Fruit fly (Drosophila melanogaster) whole organism, prepupa: ENCODE data around the gene Rev1.

Source experiments
- Blimp-1 ChIP-seq: fragments of 200-800 bp; sonication (Bioruptor generic); optimal IDR thresholded peaks from 3 replicates; lab custom pipeline; 2017; ENCODE audit warnings: missing biosample characterization, missing genetic modification characterization, mild to moderate bottlenecking, moderate library complexity, missing genetic modification reagents
- CG10669 ChIP-seq: fragments of 200-800 bp; sonication (Bioruptor generic); optimal IDR thresholded peaks from 3 replicates; lab custom pipeline; 2018; ENCODE audit warnings: missing biosample characterization, mild to moderate bottlenecking, missing genetic modification characterization, moderate library complexity
- CG11294 ChIP-seq: fragments of 200-800 bp; sonication (Bioruptor generic); IDR thresholded peaks from 2 replicates; pipeline ENCODE4 v1.3.6; 2022; ENCODE audit warnings: missing biosample characterization, missing genetic modification characterization
- CG11762 ChIP-seq: fragments of 200-800 bp; sonication (Bioruptor generic); optimal IDR thresholded peaks from 3 replicates; lab custom pipeline; 2016; ENCODE audit warnings: missing biosample characterization, missing genetic modification characterization; ENCODE audit not compliant: insufficient read depth
- CG11902 ChIP-seq: fragments of 200-800 bp; sonication (Bioruptor generic); optimal IDR thresholded peaks from 3 replicates; lab custom pipeline; 2016; ENCODE audit warnings: missing biosample characterization, missing genetic modification characterization
- CG15336 ChIP-seq: fragments of 200-800 bp; sonication (Bioruptor generic); IDR thresholded peaks from 2 replicates; pipeline ENCODE4 v1.3.6; 2022; ENCODE audit warnings: missing biosample characterization, missing genetic modification characterization
- CG1621 ChIP-seq: fragments of 200-800 bp; sonication (Bioruptor generic); optimal IDR thresholded peaks from 3 replicates; lab custom pipeline; 2018; ENCODE audit warnings: missing biosample characterization, mild to moderate bottlenecking, missing genetic modification characterization
- CG16779 ChIP-seq: fragments of 200-800 bp; sonication (Bioruptor generic); optimal IDR thresholded peaks from 3 replicates; lab custom pipeline; 2017; ENCODE audit warnings: missing biosample characterization, mild to moderate bottlenecking, missing genetic modification characterization
- CG3032 ChIP-seq: fragments of 200-800 bp; optimal IDR thresholded peaks from 2 replicates; lab custom pipeline; 2019; ENCODE audit warnings: missing biosample characterization, mild to moderate bottlenecking, missing genetic modification characterization, moderate library complexity
- CG31627 ChIP-seq: fragments of 200-800 bp; sonication (Bioruptor generic); optimal IDR thresholded peaks from 3 replicates; lab custom pipeline; 2016; ENCODE audit warnings: missing biosample characterization, missing genetic modification characterization
- CG34406 ChIP-seq: fragments of 200-800 bp; sonication (Bioruptor generic); optimal IDR thresholded peaks from 3 replicates; lab custom pipeline; 2016; ENCODE audit warnings: missing biosample characterization, missing genetic modification characterization
- CG3919 ChIP-seq: fragments of 200-800 bp; sonication (Bioruptor generic); optimal IDR thresholded peaks from 3 replicates; lab custom pipeline; 2016; ENCODE audit warnings: missing biosample characterization, missing genetic modification characterization
- CG4318 ChIP-seq: fragments of 200-800 bp; sonication (Bioruptor generic); optimal IDR thresholded peaks from 3 replicates; lab custom pipeline; 2017; ENCODE audit warnings: missing biosample characterization, mild to moderate bottlenecking, missing genetic modification characterization
- CG6163 ChIP-seq: fragments of 200-800 bp; sonication (Bioruptor generic); IDR thresholded peaks from 3 replicates; pipeline ENCODE4 v1.3.6; 2022; ENCODE audit warnings: missing biosample characterization, missing genetic modification characterization
- CG6792 ChIP-seq: fragments of 200-800 bp; sonication (Bioruptor generic); optimal IDR thresholded peaks from 3 replicates; lab custom pipeline; 2016; ENCODE audit warnings: missing biosample characterization, missing genetic modification characterization
- CG6808 ChIP-seq: fragments of 200-800 bp; sonication (Bioruptor generic); optimal IDR thresholded peaks from 3 replicates; lab custom pipeline; 2017; ENCODE audit warnings: missing biosample characterization, missing genetic modification characterization, mild to moderate bottlenecking, moderate library complexity, missing genetic modification reagents
- CG6854 ChIP-seq: fragments of 200-800 bp; sonication (Bioruptor generic); optimal IDR thresholded peaks from 2 replicates; lab custom pipeline; 2017; ENCODE audit warnings: missing biosample characterization, mild to moderate bottlenecking, missing genetic modification characterization
- CG7368 ChIP-seq: fragments of 200-800 bp; sonication (Bioruptor generic); optimal IDR thresholded peaks from 3 replicates; lab custom pipeline; 2016; ENCODE audit warnings: missing biosample characterization, missing genetic modification characterization
- CG8119 ChIP-seq: fragments of 200-800 bp; sonication (Bioruptor generic); IDR thresholded peaks from 3 replicates; pipeline ENCODE4 v1.3.6; 2022; ENCODE audit warnings: missing biosample characterization, missing genetic modification characterization
- CG8319 ChIP-seq: fragments of 200-800 bp; sonication (Bioruptor generic); optimal IDR thresholded peaks from 3 replicates; lab custom pipeline; 2016; ENCODE audit warnings: missing biosample characterization, missing genetic modification characterization
- Eip75B ChIP-seq: fragments of 200-800 bp; sonication (Bioruptor generic); optimal IDR thresholded peaks from 3 replicates; lab custom pipeline; 2016; ENCODE audit warnings: missing biosample characterization, missing genetic modification characterization
- Eip78C ChIP-seq: fragments of 200-800 bp; sonication (Bioruptor generic); peaks from one replicate; lab custom pipeline; 2016; ENCODE audit warnings: missing biosample characterization, missing genetic modification characterization
- Eip93F ChIP-seq: fragments of 200-800 bp; sonication (Bioruptor generic); optimal IDR thresholded peaks from 2 replicates; lab custom pipeline; 2016; ENCODE audit warnings: missing biosample characterization, mild to moderate bottlenecking, missing genetic modification characterization
- Ets21C ChIP-seq: fragments of 200-800 bp; sonication (Bioruptor generic); optimal IDR thresholded peaks from 3 replicates; lab custom pipeline; 2016; ENCODE audit warnings: missing biosample characterization, missing genetic modification characterization
- Ets96B ChIP-seq: fragments of 200-800 bp; optimal IDR thresholded peaks from 2 replicates; lab custom pipeline; 2019; ENCODE audit warnings: missing biosample characterization, mild to moderate bottlenecking, missing genetic modification characterization, moderate library complexity
- Gug ChIP-seq: fragments of 200-800 bp; sonication (Bioruptor generic); IDR thresholded peaks from 2 replicates; pipeline ENCODE4 v1.3.6; 2022; ENCODE audit warnings: missing biosample characterization, missing genetic modification characterization
- Hr38 ChIP-seq: sonication (Bioruptor generic); optimal IDR thresholded peaks from 2 replicates; lab custom pipeline; 2016; ENCODE audit warnings: missing biosample characterization, missing genetic modification characterization
- Hr39 ChIP-seq: fragments of 200-800 bp; sonication (Bioruptor generic); optimal IDR thresholded peaks from 2 replicates; lab custom pipeline; 2016; ENCODE audit warnings: missing biosample characterization, missing genetic modification characterization
- Hr4 ChIP-seq: fragments of 200-800 bp; sonication (Bioruptor generic); optimal IDR thresholded peaks from 3 replicates; lab custom pipeline; 2016; ENCODE audit warnings: missing biosample characterization, missing genetic modification characterization
- Lpt ChIP-seq: fragments of 200-800 bp; sonication (Bioruptor generic); optimal IDR thresholded peaks from 3 replicates; lab custom pipeline; 2016; ENCODE audit warnings: missing biosample characterization, missing genetic modification characterization
- Met ChIP-seq: fragments of 200-800 bp; sonication (Bioruptor generic); optimal IDR thresholded peaks from 3 replicates; lab custom pipeline; 2016; ENCODE audit warnings: missing biosample characterization, missing genetic modification characterization
- OdsH ChIP-seq: fragments of 200-800 bp; sonication (Bioruptor generic); optimal IDR thresholded peaks from 3 replicates; lab custom pipeline; 2016; ENCODE audit warnings: missing biosample characterization, missing genetic modification characterization
- Smox ChIP-seq: fragments of 200-800 bp; sonication (Bioruptor generic); optimal IDR thresholded peaks from 3 replicates; lab custom pipeline; 2016; ENCODE audit warnings: missing biosample characterization, missing genetic modification characterization
- Sox102F ChIP-seq: fragments of 200-800 bp; sonication (Bioruptor generic); optimal IDR thresholded peaks from 2 replicates; lab custom pipeline; 2016; ENCODE audit warnings: missing biosample characterization, mild to moderate bottlenecking, missing genetic modification characterization
- Sox15 ChIP-seq: fragments of 200-800 bp; sonication (Bioruptor generic); optimal IDR thresholded peaks from 3 replicates; lab custom pipeline; 2016; ENCODE audit warnings: missing biosample characterization, missing genetic modification characterization
- achi ChIP-seq: fragments of 200-800 bp; sonication (Bioruptor generic); optimal IDR thresholded peaks from 3 replicates; lab custom pipeline; 2016; ENCODE audit warnings: missing biosample characterization, missing genetic modification characterization
- acj6 ChIP-seq: fragments of 200-800 bp; sonication (Bioruptor generic); optimal IDR thresholded peaks from 3 replicates; lab custom pipeline; 2016; ENCODE audit warnings: missing biosample characterization, missing genetic modification characterization
- cyc ChIP-seq: fragments of 200-800 bp; sonication (Bioruptor generic); optimal IDR thresholded peaks from 3 replicates; lab custom pipeline; 2016; ENCODE audit warnings: missing biosample characterization, missing genetic modification characterization
- dac ChIP-seq: fragments of 200-800 bp; sonication (Bioruptor generic); optimal IDR thresholded peaks from 2 replicates; lab custom pipeline; 2017; ENCODE audit warnings: missing biosample characterization, mild to moderate bottlenecking, missing genetic modification characterization
- dsx ChIP-seq: fragments of 200-800 bp; optimal IDR thresholded peaks from 3 replicates; lab custom pipeline; 2019; ENCODE audit warnings: missing biosample characterization, mild to moderate bottlenecking, missing genetic modification characterization, moderate library complexity; ENCODE audit not compliant: poor library complexity, severe bottlenecking
- eg ChIP-seq: fragments of 200-800 bp; sonication (Bioruptor generic); IDR thresholded peaks from 3 replicates; pipeline ENCODE4 v1.3.6; 2022; ENCODE audit warnings: missing biosample characterization, missing genetic modification characterization
- esn ChIP-seq: fragments of 200-800 bp; sonication (Bioruptor generic); optimal IDR thresholded peaks from 2 replicates; lab custom pipeline; 2016; ENCODE audit warnings: missing biosample characterization, mild to moderate bottlenecking, missing genetic modification characterization, moderate library complexity
- fd59A ChIP-seq: fragments of 200-800 bp; sonication (Bioruptor generic); optimal IDR thresholded peaks from 2 replicates; lab custom pipeline; 2017; ENCODE audit warnings: missing biosample characterization, mild to moderate bottlenecking, missing genetic modification characterization, missing genetic modification reagents
- fkh ChIP-seq: fragments of 200-800 bp; sonication (Bioruptor generic); optimal IDR thresholded peaks from 3 replicates; lab custom pipeline; 2017; ENCODE audit warnings: missing biosample characterization, mild to moderate bottlenecking, missing genetic modification characterization, moderate library complexity
- lz ChIP-seq: fragments of 200-800 bp; sonication (Bioruptor generic); optimal IDR thresholded peaks from 3 replicates; lab custom pipeline; 2016; ENCODE audit warnings: missing biosample characterization, missing genetic modification characterization
- net ChIP-seq: fragments of 200-800 bp; sonication (Bioruptor generic); optimal IDR thresholded peaks from 3 replicates; lab custom pipeline; 2016; ENCODE audit warnings: missing biosample characterization, missing genetic modification characterization
- pdm3 ChIP-seq: fragments of 200-800 bp; sonication (Bioruptor generic); optimal IDR thresholded peaks from 3 replicates; lab custom pipeline; 2016; ENCODE audit warnings: missing biosample characterization, missing genetic modification characterization
- salr ChIP-seq, 2 experiments: fragments of 200-800 bp; sonication (Bioruptor generic); optimal IDR thresholded peaks; 3 replicates each; lab custom pipeline; 2016 to 2018; ENCODE audit warnings: missing biosample characterization in 2 of 2, missing genetic modification characterization in 2 of 2, mild to moderate bottlenecking in 1 of 2
- spab ChIP-seq: fragments of 200-800 bp; sonication (Bioruptor generic); optimal IDR thresholded peaks from 2 replicates; lab custom pipeline; 2017; ENCODE audit warnings: missing biosample characterization, mild to moderate bottlenecking, missing genetic modification characterization, missing genetic modification reagents
- svp ChIP-seq: fragments of 200-800 bp; sonication (Bioruptor generic); peaks from one replicate; lab custom pipeline; 2016; ENCODE audit warnings: missing biosample characterization, missing genetic modification characterization
- topi ChIP-seq: fragments of 200-800 bp; sonication (Bioruptor generic); optimal IDR thresholded peaks from 3 replicates; lab custom pipeline; 2016; ENCODE audit warnings: missing biosample characterization, missing genetic modification characterization
- vri ChIP-seq: fragments of 200-800 bp; sonication (Bioruptor generic); optimal IDR thresholded peaks from 3 replicates; lab custom pipeline; 2016; ENCODE audit warnings: missing biosample characterization, mild to moderate bottlenecking, missing genetic modification characterization

Rev1 gene

DNA sequence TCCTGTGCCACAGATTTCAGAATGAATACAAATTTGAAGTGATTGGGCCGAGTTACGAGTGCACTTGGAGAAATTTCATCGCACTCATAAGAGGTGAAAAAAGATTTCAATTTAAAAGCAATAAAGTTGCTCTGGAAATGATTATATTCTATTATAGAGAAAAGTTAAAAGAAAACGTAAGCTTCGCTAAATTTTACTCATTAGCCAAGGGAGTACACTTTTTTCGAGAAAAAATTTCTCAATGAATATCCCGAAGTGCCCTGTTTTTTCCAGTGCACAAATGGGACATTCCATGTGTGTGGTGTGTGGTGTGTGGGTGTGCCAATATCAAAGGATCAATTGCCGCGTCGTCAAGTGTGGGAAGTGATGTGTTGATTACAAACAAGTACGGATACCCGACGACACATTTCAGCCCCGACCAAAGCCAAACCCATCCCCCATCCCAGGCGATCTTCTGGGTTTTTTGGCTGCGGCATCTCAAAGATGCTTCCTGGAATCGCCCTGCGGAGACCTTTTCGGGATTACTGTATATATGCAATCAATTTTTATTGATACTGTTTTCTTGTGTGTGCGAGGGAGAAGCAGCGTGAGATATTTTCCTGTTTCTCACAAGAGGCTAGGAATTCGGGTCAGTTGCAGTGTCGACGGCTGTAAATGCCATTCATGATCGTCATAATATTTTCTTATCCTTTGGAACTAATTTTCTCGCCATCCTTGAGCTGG lies 40.4 kb upstream of the Rev1 start:
- no peak for TF ChIP-seq net
- no peak for TF ChIP-seq fd59A (GFP tag; lab: Kevin White, UChicago)
- no peak for TF ChIP-seq CG6792 (GFP tag; lab: Kevin White, UChicago)
- TF ChIP-seq CG10669, result no peak
- TF ChIP-seq achi (GFP tag; lab: Kevin White, UChicago), result peak; percentile 16
- no peak for TF ChIP-seq Blimp-1
- TF ChIP-seq Met, result peak; percentile 48
- TF ChIP-seq Lpt (GFP tag; lab: Kevin White, UChicago), result no peak
- TF ChIP-seq salr (GFP tag; optimal IDR thresholded peaks at IDR 0.05; lab: Kevin White, UChicago), result no peak
- no peak for TF ChIP-seq CG4318 (GFP tag; lab: Kevin White, UChicago)
- no peak for TF ChIP-seq CG11294 (GFP tag; lab: Robert Waterston, UW)
- no peak for TF ChIP-seq CG6808
- TF ChIP-seq Eip78C (GFP tag; lab: Kevin White, UChicago), result peak; percentile 82
- peak; percentile 16 for TF ChIP-seq Ets21C (GFP tag; lab: Kevin White, UChicago)
- no peak for TF ChIP-seq CG11762 (GFP tag; lab: Kevin White, UChicago)
- peak; percentile 66 for TF ChIP-seq svp (GFP tag; lab: Kevin White, UChicago)
- peak; percentile 38 for TF ChIP-seq lz (GFP tag; lab: Kevin White, UChicago)
- TF ChIP-seq Hr39 (GFP tag; lab: Kevin White, UChicago), result peak; percentile 23
- no peak for TF ChIP-seq CG6854 (GFP tag; lab: Kevin White, UChicago)
- TF ChIP-seq Smox (GFP tag; lab: Kevin White, UChicago), result peak; percentile 20
- no peak for TF ChIP-seq Hr38
- TF ChIP-seq eg (GFP tag; lab: Robert Waterston, UW), result no peak
- TF ChIP-seq Ets96B (tag; lab: Kevin White, UChicago), result no peak
- no peak for TF ChIP-seq CG7368
- TF ChIP-seq CG34406, result peak; percentile 17
- TF ChIP-seq dac (GFP tag; lab: Kevin White, UChicago), result no peak
- TF ChIP-seq Eip93F (GFP tag; lab: Kevin White, UChicago), result no peak
- no peak for TF ChIP-seq Gug (GFP tag; lab: Robert Waterston, UW)
- no peak for TF ChIP-seq spab (GFP tag; lab: Kevin White, UChicago)
- no peak for TF ChIP-seq vri (GFP tag; lab: Kevin White, UChicago)
- no peak for TF ChIP-seq CG1621 (tag; lab: Kevin White, UChicago)
- TF ChIP-seq CG8319 (GFP tag; lab: Kevin White, UChicago), result no peak
- TF ChIP-seq CG6163 (GFP tag; lab: Robert Waterston, UW), result 0 out of 3 replicates have a peak, but pooled peaks have one; percentile 16
- peak; percentile 23; the same call in 1 of the 3 replicates for TF ChIP-seq CG8119 (GFP tag; lab: Robert Waterston, UW)
- peak; percentile 41 for TF ChIP-seq esn (GFP tag; lab: Kevin White, UChicago)
- TF ChIP-seq Hr4 (GFP tag; lab: Kevin White, UChicago), result peak; percentile 20
- no peak for TF ChIP-seq CG11902 (GFP tag; lab: Kevin White, UChicago)
- TF ChIP-seq topi (GFP tag; lab: Kevin White, UChicago), result peak; percentile 39
- TF ChIP-seq cyc (GFP tag; lab: Kevin White, UChicago), result peak; percentile 27
- TF ChIP-seq pdm3 (GFP tag; lab: Kevin White, UChicago), result peak; percentile 7
- peak; percentile 30 for TF ChIP-seq CG31627 (GFP tag; lab: Kevin White, UChicago)
- peak; percentile 3 for TF ChIP-seq Eip75B (GFP tag; lab: Kevin White, UChicago)
- no peak for TF ChIP-seq acj6 (GFP tag; lab: Kevin White, UChicago)
- peak; percentile 25 for TF ChIP-seq OdsH (GFP tag; lab: Kevin White, UChicago)
- no peak for TF ChIP-seq dsx (GFP tag; lab: Kevin White, UChicago)
- TF ChIP-seq fkh (GFP tag; lab: Kevin White, UChicago), result no peak
- no peak for TF ChIP-seq CG15336
- TF ChIP-seq CG3032, result no peak
- TF ChIP-seq Sox15, result no peak
- peak; percentile 21 for TF ChIP-seq CG3919 (GFP tag; lab: Kevin White, UChicago)
- TF ChIP-seq CG16779, result no peak
- no peak for TF ChIP-seq Sox102F (GFP tag; lab: Kevin White, UChicago)
